Worm (Caenorhabditis elegans) whole organism, L4/young adult: Measurements from ENCODE around the gene lpr-6.

Experiments used
- W03F9.2 ChIP-seq: fragments of 150-350 bp; optimal IDR thresholded peaks from 2 replicates; lab custom pipeline; 2014; ENCODE audit warnings: missing biosample characterization, missing genetic modification characterization
- dao-5 ChIP-seq: sonication (generic microtip); optimal IDR thresholded peaks from 2 replicates; lab custom pipeline; 2016; ENCODE audit warnings: missing genotype, missing genetic modification characterization, moderate library complexity, missing compliant biosample characterization
- him-1 ChIP-seq: sonication (generic microtip); optimal IDR thresholded peaks from 2 replicates; lab custom pipeline; 2016; ENCODE audit warnings: missing genotype, missing genetic modification reagents, missing genetic modification characterization, missing compliant biosample characterization

lpr-6 gene

DNA sequence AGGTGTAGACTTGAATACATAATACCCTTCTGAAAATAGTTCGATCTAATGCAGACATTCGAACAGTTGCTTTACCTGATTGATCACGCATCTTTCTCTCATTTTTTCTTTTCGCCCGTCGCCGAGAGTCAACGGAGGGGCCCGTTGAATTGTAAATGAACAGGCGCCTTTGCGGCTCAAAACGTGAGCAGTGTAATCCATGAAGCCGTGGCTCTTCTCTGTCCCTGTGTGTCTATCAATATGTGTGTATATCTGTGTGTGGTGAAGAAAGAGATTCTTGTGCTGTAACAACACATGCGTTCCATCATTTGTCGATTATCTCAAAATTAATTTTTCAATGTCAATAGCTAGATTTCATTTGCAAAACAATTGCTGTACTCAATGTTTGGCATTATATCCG, 24.2 kb upstream of the lpr-6 start:
- TF ChIP-seq him-1, result no peak
- TF ChIP-seq W03F9.2 (tag; lab: Kevin White, UChicago), result no peak
- TF ChIP-seq dao-5 (tag; lab: Kevin White, UChicago), result no peak

DNA sequence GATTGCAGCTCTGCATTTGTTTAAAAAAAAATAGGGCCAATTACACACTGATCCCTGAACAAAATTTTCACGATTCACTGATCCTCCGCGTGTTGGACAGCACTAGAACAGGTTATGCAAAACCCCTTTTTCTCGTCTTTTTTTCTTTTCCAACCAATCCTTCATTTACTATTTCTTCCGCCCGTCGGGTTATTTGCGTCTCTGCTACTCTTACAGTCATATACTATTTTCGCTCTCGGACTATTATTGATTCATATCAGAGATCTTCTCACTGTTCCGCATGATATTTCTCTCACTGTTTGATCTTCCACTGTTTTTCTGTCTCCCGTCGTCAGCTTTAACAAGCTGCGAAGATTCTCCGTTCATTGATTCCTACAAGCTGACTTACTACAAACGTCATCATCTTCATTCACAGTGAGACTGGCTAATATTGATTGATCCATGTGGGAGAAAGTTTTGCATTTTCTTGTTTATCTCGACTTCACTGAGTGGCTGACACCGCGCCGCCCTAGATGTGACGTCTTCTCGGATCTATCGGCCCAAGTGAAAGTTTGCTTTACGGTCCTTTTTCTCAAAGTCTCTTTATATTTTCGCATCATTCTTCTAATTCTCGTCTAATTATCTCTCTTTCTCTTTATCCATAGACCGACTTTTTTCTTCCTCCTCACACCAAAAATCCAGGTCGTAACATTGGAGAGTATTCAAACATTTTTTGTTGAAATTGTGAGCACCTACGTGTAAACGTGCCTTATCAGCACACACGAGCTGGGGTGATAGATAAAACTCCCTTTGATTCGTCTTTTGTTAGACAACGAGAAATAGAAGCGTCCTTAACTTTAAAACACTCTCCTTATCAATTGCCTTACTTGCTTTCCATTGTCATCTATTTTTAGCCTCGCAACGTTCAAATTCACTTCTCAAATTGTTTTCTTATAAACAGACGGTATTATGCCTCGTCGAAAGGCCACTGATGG, 23.4 kb upstream of the lpr-6 start:
- TF ChIP-seq him-1, result no peak
- no peak for TF ChIP-seq dao-5 (tag; lab: Kevin White, UChicago)
- TF ChIP-seq W03F9.2 (tag; lab: Kevin White, UChicago), result no peak

DNA sequence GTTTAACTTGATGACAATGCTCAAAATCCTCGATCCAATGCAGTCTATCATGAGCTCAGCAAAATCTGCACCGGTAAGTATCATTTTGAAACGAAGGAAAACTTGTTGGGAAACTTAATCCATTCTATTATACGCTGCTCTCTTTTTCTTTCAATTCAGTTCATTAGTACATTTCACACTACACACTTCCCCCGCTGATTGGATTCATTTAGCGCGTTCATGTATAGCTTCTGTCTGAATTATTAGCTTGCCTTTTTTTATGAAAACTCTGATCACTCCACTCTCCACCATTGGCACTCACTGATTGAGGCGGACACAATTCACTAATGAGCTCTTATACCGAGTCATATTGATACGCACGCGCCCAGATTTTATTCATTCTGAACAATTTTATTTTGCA, 21.6 kb upstream of the lpr-6 start:
- TF ChIP-seq him-1 (no peak), dao-5 (tag; lab: Kevin White, UChicago) (no peak), W03F9.2 (tag; lab: Kevin White, UChicago) (no peak)

DNA sequence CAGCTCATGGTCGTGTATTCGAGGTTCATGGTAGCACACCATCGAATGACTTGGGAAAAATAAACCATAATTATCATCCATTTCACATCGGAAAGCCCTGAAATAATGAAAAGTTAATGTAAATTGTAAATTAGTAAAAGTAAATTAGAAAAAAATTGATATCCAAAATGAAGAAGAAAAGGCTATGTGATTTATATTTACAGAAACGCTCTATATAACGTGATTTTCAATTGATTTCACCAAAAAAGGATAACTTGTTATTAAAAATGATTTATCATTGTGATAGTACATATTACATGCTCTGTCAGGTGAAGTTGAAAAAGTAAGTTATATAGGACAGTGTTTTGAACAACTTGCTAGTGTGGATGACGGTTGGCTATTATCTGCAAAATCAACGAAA, 17.0 kb upstream of the lpr-6 start, which contains the start of gene C09F12.3:
TSS of gene C09F12.3 (minus strand) at position 101 of the 400 bp plus-strand sequence.
- no peak for TF ChIP-seq him-1
- no peak for TF ChIP-seq dao-5 (tag; lab: Kevin White, UChicago)
- TF ChIP-seq W03F9.2 (tag; lab: Kevin White, UChicago), result no peak

DNA sequence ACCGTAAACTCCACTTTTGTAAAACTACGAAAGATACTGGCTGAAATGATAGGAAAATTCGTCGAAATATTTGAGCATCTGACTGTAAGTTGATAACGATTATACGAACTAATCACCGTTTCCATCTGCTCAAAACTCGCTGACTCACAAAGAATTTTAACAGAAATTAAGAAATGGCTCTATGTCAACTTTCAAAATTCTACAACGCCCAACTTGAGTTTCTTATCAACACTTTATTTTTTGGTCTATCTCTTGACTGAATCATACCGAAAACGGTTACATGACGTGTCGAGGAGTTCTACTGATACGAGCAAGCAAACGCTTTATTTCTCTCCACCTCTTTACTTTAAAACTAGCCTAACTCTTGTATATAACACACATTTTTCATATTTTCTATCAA, 12.6 kb upstream of the lpr-6 start, which contains the start of gene clc-1:
TSS of gene clc-1 (plus strand) at position 264 of the 400 bp plus-strand sequence.
- no peak for TF ChIP-seq him-1
- TF ChIP-seq dao-5 (tag; lab: Kevin White, UChicago), result no peak
- TF ChIP-seq W03F9.2 (tag; lab: Kevin White, UChicago), result no peak

DNA sequence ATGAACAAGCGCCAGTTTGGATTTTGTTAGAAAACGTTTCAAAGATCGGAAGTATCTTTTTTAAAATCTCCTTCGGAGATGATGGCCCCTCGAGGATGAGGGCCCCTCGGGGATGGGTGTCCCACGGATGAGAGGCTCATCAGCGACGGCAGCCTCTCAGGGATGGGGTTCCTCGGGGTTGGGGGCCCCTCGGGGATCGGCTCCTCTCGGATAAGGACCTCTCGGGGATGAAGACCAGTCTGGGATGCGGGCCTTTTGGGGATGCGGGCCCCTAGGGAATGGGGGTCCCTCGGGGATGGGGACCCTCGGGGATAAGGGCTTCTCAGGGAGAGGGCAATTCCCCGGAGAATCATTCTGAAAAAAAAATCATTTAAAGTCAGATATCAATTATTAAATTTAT, 9.5 kb upstream of the lpr-6 start:
- TF ChIP-seq W03F9.2 (tag; lab: Kevin White, UChicago) (no peak), him-1 (no peak), dao-5 (tag; lab: Kevin White, UChicago) (no peak)

DNA sequence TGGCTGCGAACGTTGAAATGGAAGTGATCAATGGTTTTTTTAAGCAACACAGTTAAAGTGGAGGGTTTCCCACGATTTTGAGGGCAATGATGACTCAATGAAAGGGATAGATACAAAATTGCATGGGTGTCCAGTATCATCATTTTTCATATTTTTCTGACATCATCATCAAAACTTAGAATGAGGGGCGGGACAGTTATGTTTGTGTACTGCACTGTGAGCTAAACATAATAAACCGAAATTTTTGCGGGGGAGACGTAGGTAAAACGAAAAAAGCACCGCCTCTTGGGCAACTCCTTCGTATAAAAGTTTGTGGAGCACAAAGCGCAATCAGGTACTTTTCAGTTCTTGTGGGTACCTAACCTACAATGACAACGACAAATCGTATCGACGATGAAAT, 6.2 kb upstream of the lpr-6 start, which contains the start of gene C09F12.2:
TSS of gene C09F12.2 (plus strand) at position 301 of the 400 bp plus-strand sequence.
- TF ChIP-seq dao-5 (tag; lab: Kevin White, UChicago) (no peak), W03F9.2 (tag; lab: Kevin White, UChicago) (no peak), him-1 (no peak)

DNA sequence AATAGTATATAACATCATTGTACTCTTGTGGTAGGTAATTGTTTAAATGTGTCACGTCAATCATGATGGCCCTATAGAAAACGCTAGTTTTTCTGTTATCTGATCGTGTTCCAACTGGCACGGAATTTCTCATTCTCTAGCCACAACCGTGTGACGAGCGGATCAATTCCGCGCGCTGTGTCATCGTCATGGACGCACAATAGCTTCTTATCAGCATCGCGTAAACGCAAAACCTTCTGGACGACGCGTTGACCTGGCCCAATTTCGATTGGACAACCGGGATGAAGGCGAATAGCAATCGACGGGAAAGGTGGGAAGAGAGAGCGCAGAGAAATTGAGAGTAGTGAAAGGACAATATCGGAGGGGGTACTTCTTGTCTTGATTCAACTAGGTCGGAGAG, 2.8 kb upstream of the lpr-6 start, which contains the start of gene lpr-3:
TSS of gene lpr-3 (plus strand) at position 374 of the 400 bp plus-strand sequence.
- TF ChIP-seq dao-5 (tag; lab: Kevin White, UChicago), result no peak
- no peak for TF ChIP-seq W03F9.2 (tag; lab: Kevin White, UChicago)

DNA sequence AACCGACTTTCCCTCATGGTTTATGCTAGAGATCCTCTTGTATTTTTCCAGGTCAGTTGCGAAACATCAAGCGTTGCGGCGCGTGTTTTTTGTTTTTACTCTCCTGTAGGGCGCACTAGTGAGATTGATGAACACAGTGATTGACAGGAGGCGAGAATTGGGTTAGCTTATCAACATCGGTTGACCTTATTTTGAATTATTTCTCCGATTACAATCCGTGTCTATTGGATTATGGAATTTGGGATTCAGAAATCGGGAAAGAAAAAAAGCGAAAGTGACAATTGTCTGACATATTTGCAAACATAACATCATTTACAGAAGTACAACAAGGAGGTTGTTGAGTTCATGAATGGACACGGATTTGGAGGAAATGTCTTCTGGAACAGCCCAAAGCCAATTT, 1.1 kb downstream of the lpr-6 start:
- no peak for TF ChIP-seq him-1
- no peak for TF ChIP-seq dao-5 (tag; lab: Kevin White, UChicago)
- TF ChIP-seq W03F9.2 (tag; lab: Kevin White, UChicago), result no peak

DNA sequence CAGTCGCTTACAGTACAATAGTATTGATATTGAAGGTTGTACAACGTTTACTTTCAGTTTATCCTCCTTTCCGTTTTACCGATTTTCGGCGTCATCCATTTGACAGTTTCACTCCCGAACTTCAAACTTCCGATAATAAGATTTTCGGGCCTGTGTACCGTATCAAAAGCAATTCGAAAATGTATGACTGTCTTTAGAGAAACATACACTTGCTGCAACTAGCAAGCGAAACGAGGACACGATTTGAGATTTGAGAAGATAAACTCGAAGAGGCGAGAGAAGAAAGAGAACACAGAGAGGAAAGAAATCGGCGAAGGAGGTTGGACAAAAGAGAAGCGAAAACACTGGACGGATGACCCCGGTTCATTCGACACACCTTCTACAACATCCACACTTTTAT, 2.1 kb downstream of the lpr-6 start, which contains the start of gene lpr-5:
TSS of gene lpr-5 (plus strand) at position 220 of the 400 bp plus-strand sequence.
- no peak for TF ChIP-seq him-1
- no peak for TF ChIP-seq W03F9.2 (tag; lab: Kevin White, UChicago)
- TF ChIP-seq dao-5 (tag; lab: Kevin White, UChicago), result no peak

DNA sequence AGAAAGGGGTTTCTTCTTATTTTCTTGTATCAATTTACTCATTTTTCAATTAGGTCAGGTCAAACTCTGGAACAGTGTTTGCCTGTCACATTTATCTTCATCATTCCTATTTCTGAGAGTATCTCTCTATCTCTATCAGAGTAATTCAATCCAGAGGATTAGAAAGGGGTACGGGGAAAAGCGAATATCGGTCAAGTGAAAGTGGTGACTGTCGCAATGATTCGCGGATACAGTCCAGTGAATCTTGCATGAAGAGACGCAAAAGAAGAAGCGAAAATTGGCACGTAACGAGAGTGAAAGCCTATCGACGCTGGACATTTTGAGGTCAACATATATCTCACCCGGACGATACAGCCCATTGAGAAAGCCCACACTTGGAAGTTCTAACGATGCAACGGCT, 5.0 kb downstream of the lpr-6 start, which contains the start of gene lpr-4:
TSS of gene lpr-4 (plus strand) at position 328 of the 400 bp plus-strand sequence.
- TF ChIP-seq him-1 (no peak), W03F9.2 (tag; lab: Kevin White, UChicago) (no peak), dao-5 (tag; lab: Kevin White, UChicago) (no peak)

DNA sequence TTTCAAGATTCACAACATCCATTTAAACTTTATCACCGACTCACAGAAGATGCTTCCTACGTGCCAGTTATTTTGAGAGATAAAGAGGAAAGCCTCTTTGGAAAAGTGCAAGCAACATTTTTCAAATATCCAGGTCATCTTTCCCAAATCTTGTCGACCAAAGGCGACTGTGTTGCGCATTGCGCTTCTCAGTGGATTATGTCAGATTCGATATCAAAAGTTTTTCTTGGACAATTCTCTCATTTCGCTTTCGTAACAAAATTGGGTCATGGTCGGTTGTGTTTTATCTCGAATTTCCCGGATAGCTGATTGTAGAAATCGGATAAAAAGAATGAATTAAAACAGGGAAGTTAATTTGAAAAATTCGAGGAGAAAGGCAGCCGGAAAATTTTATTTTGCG, 7.5 kb downstream of the lpr-6 start:
- no peak for TF ChIP-seq him-1
- no peak for TF ChIP-seq W03F9.2 (tag; lab: Kevin White, UChicago)
- TF ChIP-seq dao-5 (tag; lab: Kevin White, UChicago), result no peak

DNA sequence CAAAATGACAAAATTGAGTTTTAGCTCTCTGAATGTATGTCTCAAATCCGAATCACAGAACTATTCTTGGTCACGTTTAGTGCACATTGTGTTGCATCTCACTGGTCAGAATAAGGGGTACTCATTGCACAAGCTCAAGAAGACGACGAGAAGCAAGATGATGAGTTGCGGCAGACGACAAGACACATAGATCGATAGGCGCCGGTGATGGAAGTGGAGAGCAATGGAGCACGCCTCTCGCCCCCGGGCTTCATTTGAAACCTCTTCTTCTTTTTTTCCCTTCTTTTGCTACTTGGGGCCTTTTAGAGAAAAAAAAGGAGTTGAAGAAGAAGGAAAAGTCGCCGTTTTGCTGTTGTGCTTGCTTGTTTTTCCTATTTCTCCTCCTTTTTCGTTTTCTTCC, 8.5 kb downstream of the lpr-6 start, which contains the start of gene apt-9:
TSS of gene apt-9 (plus strand) at position 194 of the 400 bp plus-strand sequence.
- TF ChIP-seq dao-5 (tag; lab: Kevin White, UChicago), result no peak
- TF ChIP-seq W03F9.2 (tag; lab: Kevin White, UChicago), result no peak
- TF ChIP-seq him-1, result no peak

DNA sequence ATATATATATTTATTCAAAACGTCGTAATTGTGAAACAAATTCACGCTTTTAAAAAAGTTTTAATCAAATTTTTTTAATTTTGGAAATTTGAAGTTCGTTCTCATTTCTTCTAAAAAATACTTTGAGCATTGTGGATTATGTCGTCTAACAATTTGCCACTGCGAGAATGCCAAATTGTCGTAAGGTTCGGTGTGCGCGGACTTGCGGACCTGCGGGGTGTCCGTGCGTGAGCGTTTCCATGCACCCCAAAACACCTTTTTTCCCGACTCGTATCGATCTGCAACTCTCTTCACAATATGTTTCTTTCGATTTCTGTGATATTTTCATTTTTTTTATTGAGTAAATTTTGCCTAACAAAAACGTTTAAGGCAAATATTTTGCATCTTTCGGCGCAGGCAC, 12.9 kb downstream of the lpr-6 start:
- TF ChIP-seq dao-5 (tag; lab: Kevin White, UChicago) (no peak), W03F9.2 (tag; lab: Kevin White, UChicago) (no peak), him-1 (no peak)
